Fruit fly (Drosophila melanogaster): Measurements from ENCODE around the gene Gr22f.
A peak's percentile ranks its signal among the peaks of the same experiment; 100 is the strongest.

Gene Gr22f

dm6 chr2L:1723937-1724591, 32.2 kb downstream of the Gr22f start, which contains the start of gene Rim2 (continued):
- TF ChIP-seq maf-S (GFP tag; optimal IDR thresholded peaks at IDR 0.05) = no peak
- TF ChIP-seq ken (GFP tag; IDR thresholded peaks at IDR 0.05) = no peak
- TF ChIP-seq Trl (optimal IDR thresholded peaks at IDR 0.05) = no peak
- TF ChIP-seq Trl (GFP tag; optimal IDR thresholded peaks at IDR 0.05) = peak; percentile 22
- TF ChIP-seq Scr (GFP tag; IDR thresholded peaks at IDR 0.05; ENCODE audit: partially characterized antibody) = peak; percentile 36; the same call in 1 of the 2 replicates
- peak; percentile 80 for TF ChIP-seq CG15514 (GFP tag; optimal IDR thresholded peaks at IDR 0.05)
- TF ChIP-seq Stat92E (GFP tag; optimal IDR thresholded peaks at IDR 0.05) = peak in 1 of 3 experiments; percentile 12
- TF ChIP-seq CG3065 (GFP tag; optimal IDR thresholded peaks at IDR 0.05) = no peak
- TF ChIP-seq chm (GFP tag; IDR thresholded peaks at IDR 0.05) = peak; percentile 68
- TF ChIP-seq CG11504 (tag; optimal IDR thresholded peaks at IDR 0.05) = peak; percentile 41
- TF ChIP-seq ci (GFP tag; IDR thresholded peaks at IDR 0.05) = peak; percentile 57; the same call in 2 of the 3 replicates
- TF ChIP-seq Sin3A (optimal IDR thresholded peaks at IDR 0.05) = peak; percentile 38
- no peak for TF ChIP-seq CG18764 (GFP tag; optimal IDR thresholded peaks at IDR 0.05)
- no peak for TF ChIP-seq CkIIα-i1 (GFP tag; IDR thresholded peaks at IDR 0.05)
- TF ChIP-seq CG8290 (GFP tag; optimal IDR thresholded peaks at IDR 0.05) = peak; percentile 40
- TF ChIP-seq CG8290 (tag; optimal IDR thresholded peaks at IDR 0.05) = peak in 1 of 2 experiments; percentile 68
- TF ChIP-seq ham (GFP tag; IDR thresholded peaks at IDR 0.05) = no peak
- TF ChIP-seq pho (GFP tag; optimal IDR thresholded peaks at IDR 0.05) = peak; percentile 25
- TF ChIP-seq z (GFP tag; IDR thresholded peaks at IDR 0.05) = 0 out of 3 replicates have a peak, but pooled peaks have one; percentile 3
- no peak for TF ChIP-seq Dad (GFP tag; optimal IDR thresholded peaks at IDR 0.05)
- TF ChIP-seq onecut (GFP tag; IDR thresholded peaks at IDR 0.05) = peak; percentile 20; the same call in 1 of the 2 replicates
- TF ChIP-seq CG3995 (GFP tag; optimal IDR thresholded peaks at IDR 0.05) = peak; percentile 28
- peak; percentile 3 for TF ChIP-seq Abd-B (GFP tag; optimal IDR thresholded peaks at IDR 0.05)
- TF ChIP-seq phol (tag; optimal IDR thresholded peaks at IDR 0.05) = peak; percentile 86
- peak; percentile 75 for TF ChIP-seq HmgZ (tag; optimal IDR thresholded peaks at IDR 0.05)
- no peak for TF ChIP-seq CG6813 (GFP tag; optimal IDR thresholded peaks at IDR 0.05)
- peak in 1 of 2 experiments; percentile 21 for TF ChIP-seq dpn (GFP tag; optimal IDR thresholded peaks at IDR 0.05)
- no peak for TF ChIP-seq TFAM (GFP tag; optimal IDR thresholded peaks at IDR 0.05)
- TF ChIP-seq CG13296 (GFP tag; optimal IDR thresholded peaks at IDR 0.05) = peak; percentile 41
- TF ChIP-seq HLHmδ (GFP tag; optimal IDR thresholded peaks at IDR 0.05) = peak; percentile 8
- no peak for TF ChIP-seq cas (GFP tag; IDR thresholded peaks at IDR 0.05)
- TF ChIP-seq CG12236 (GFP tag; optimal IDR thresholded peaks at IDR 0.05) = no peak
- TF ChIP-seq PHDP (tag; optimal IDR thresholded peaks at IDR 0.05) = peak; percentile 6
- peak; percentile 93 for TF ChIP-seq CG9797 (GFP tag; optimal IDR thresholded peaks at IDR 0.05)
- TF ChIP-seq Meics (GFP tag; optimal IDR thresholded peaks at IDR 0.05) = peak; percentile 13
- TF ChIP-seq vfl (GFP tag; optimal IDR thresholded peaks at IDR 0.05) = peak; percentile 25
- TF ChIP-seq NC2β (GFP tag; optimal IDR thresholded peaks at IDR 0.05) = peak; percentile 15
- no peak for TF ChIP-seq Hey (tag; optimal IDR thresholded peaks at IDR 0.05)
- no peak for TF ChIP-seq Lpt (GFP tag; optimal IDR thresholded peaks at IDR 0.05)
- peak in 1 of 2 experiments; percentile 65 for TF ChIP-seq Hr78 (GFP tag; optimal IDR thresholded peaks at IDR 0.05)
- TF ChIP-seq Bgb (GFP tag; IDR thresholded peaks at IDR 0.05; ENCODE audit: partially characterized antibody) = peak; percentile 43; the same call in 1 of the 2 replicates
- TF ChIP-seq CG13894 (tag; optimal IDR thresholded peaks at IDR 0.05) = peak; percentile 81
- TF ChIP-seq dan (GFP tag; IDR thresholded peaks at IDR 0.05) = no peak
- TF ChIP-seq CG10147 (GFP tag; optimal IDR thresholded peaks at IDR 0.05) = no peak
- TF ChIP-seq Hmr (GFP tag; optimal IDR thresholded peaks at IDR 0.05) = peak; percentile 78
- TF ChIP-seq bsh (GFP tag; optimal IDR thresholded peaks at IDR 0.05) = no peak
- TF ChIP-seq CG17328 (GFP tag; IDR thresholded peaks at IDR 0.05) = 0 out of 2 replicates have a peak, but pooled peaks have one; percentile 7
- peak; percentile 57 for TF ChIP-seq BEAF-32 (GFP tag; optimal IDR thresholded peaks at IDR 0.05)
- no peak for TF ChIP-seq Dfd (GFP tag; optimal IDR thresholded peaks at IDR 0.05)
- TF ChIP-seq Med (GFP tag) = peak; percentile 89
